Fruit fly (Drosophila melanogaster) whole organism, embryonic: ENCODE measurements around the gene CycE.

ENCODE experiments used
- CG17612 ChIP-seq: fragments of 200-800 bp; sonication (Bioruptor generic); IDR thresholded peaks from 2 replicates; pipeline ENCODE4 v1.3.6; 2022; ENCODE audit warnings: missing biosample characterization, missing genetic modification characterization
- CG2875 ChIP-seq: fragments of 200-800 bp; sonication (Bioruptor generic); optimal IDR thresholded peaks from 2 replicates; lab custom pipeline; 2017; ENCODE audit warnings: missing biosample characterization, mild to moderate bottlenecking, missing genetic modification characterization, missing genetic modification reagents
- CG3407 ChIP-seq: fragments of 200-800 bp; sonication (Bioruptor generic); optimal IDR thresholded peaks from 2 replicates; lab custom pipeline; 2018; ENCODE audit warnings: missing biosample characterization, mild to moderate bottlenecking, missing genetic modification characterization
- CG43689 ChIP-seq: fragments of 200-800 bp; sonication (Bioruptor generic); IDR thresholded peaks from 2 replicates; pipeline ENCODE4 v1.3.6; 2022; ENCODE audit warnings: missing biosample characterization, missing genetic modification characterization
- CG5245 ChIP-seq: fragments of 200-800 bp; sonication (Bioruptor generic); optimal IDR thresholded peaks from 3 replicates; lab custom pipeline; 2016; ENCODE audit warnings: missing biosample characterization, missing genetic modification characterization
- CG6175 ChIP-seq: fragments of 200-800 bp; sonication (Bioruptor generic); IDR thresholded peaks from 3 replicates; pipeline ENCODE4 v1.3.6; 2022; ENCODE audit warnings: missing biosample characterization, missing genetic modification characterization
- D ChIP-seq, 2 experiments: fragments of 200-800 bp in 1 of 2; fragments of >200 bp in 1 of 2; sonication (Bioruptor generic) in 1 of 2; optimal IDR thresholded peaks; 2 replicates in 1 of 2; 3 replicates in 1 of 2; lab custom pipeline; 2017; ENCODE audit warnings: mild to moderate bottlenecking in 1 of 2, missing biosample characterization in 1 of 2, missing genetic modification characterization in 1 of 2, missing genetic modification reagents in 1 of 2
- bsh ChIP-seq, 2 experiments: fragments of 200-800 bp; sonication (Bioruptor generic); optimal IDR thresholded peaks; 2 replicates each; lab custom pipeline; 2017 to 2018; ENCODE audit warnings: mild to moderate bottlenecking in 2 of 2, missing biosample characterization in 2 of 2, missing genetic modification characterization in 2 of 2, moderate library complexity in 1 of 2
- gem ChIP-seq: fragments of 200-800 bp; sonication (Bioruptor generic); optimal IDR thresholded peaks from 2 replicates; lab custom pipeline; 2019; ENCODE audit warnings: missing biosample characterization, mild to moderate bottlenecking, missing genetic modification characterization, moderate library complexity
- hbn ChIP-seq: fragments of 200-800 bp; sonication (Bioruptor generic); IDR thresholded peaks from 2 replicates; pipeline ENCODE4 v1.3.6; 2022; ENCODE audit warnings: missing biosample characterization, missing genetic modification characterization; ENCODE audit not compliant: partially characterized antibody
- luna ChIP-seq: fragments of 200-800 bp; sonication (Bioruptor generic); optimal IDR thresholded peaks from 2 replicates; lab custom pipeline; 2016; ENCODE audit warnings: missing biosample characterization, missing genetic modification characterization
- stc ChIP-seq: fragments of 200-800 bp; sonication (Bioruptor generic); IDR thresholded peaks from 2 replicates; pipeline ENCODE4 v1.3.6; 2022; ENCODE audit warnings: missing biosample characterization, missing genetic modification characterization

DNA sequence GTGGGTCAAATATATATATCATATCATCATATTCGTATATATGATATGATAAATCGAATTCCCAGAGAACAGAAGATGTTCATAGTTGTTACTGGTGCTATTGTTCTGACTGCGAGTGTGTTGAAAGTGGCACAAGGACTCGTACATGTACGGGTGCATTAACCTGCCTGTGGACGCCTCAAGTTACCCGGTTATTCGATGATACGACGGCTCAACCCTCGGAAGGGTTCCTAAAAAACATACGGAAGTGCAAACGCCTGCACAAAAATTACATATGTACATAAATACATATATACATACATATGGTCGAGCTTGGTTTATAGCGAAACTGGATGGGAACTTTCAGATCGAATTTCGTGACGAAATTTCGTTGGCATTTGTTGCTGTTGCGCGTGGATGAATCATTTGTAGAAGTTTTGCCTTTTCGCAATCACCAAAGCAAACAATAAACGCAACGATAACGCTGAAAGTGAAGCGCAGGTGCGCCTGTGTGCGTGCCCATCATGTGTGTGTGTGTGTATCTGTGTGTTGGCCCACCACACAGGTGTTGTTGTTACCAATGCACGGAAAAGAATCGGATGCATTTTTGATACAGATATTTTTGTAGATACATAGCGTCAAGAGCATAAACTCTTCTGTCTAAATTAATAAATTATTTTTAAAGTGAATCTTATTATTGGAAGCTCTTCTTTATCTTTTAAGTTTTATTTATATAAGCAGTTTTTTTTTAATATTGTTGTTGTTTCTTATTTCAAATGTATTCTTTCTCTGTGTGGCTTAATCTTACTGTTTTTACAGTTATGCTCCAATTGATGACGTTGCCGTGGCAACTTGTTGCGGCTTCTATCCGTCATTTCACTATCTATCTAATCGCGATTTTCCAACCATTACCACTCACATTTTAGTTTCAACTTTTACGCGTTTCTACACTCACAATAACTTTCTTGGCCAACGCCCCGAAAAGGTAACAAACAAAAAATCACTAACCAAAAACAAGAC lies 13.8 kb upstream of the CycE start:
- TF ChIP-seq D (optimal IDR thresholded peaks at IDR 0.05; lab: Kevin White, UChicago) (no peak), D (GFP tag; optimal IDR thresholded peaks at IDR 0.05; lab: Kevin White, UChicago) (peak; percentile 72), bsh (GFP tag; optimal IDR thresholded peaks at IDR 0.05; lab: Kevin White, UChicago) (peak; percentile 28 to 78), CG2875 (GFP tag; lab: Kevin White, UChicago) (peak; percentile 66), CG6175 (GFP tag; lab: Robert Waterston, UW) (no peak), stc (peak; percentile 80), CG43689 (GFP tag; lab: Robert Waterston, UW) (peak; percentile 44; the same call in 1 of the 2 replicates), luna (no peak), CG17612 (no peak), CG3407 (GFP tag; lab: Kevin White, UChicago) (peak; percentile 72), gem (peak; percentile 89), CG5245 (GFP tag; lab: Kevin White, UChicago) (peak; percentile 58), hbn (no peak)
